Worm (Caenorhabditis elegans) whole organism, L2 larva: ENCODE measurements around the gene ZK896.4.
"Not testable (repeated sequence)": the region's sequence is repeated elsewhere in the genome, so short reads cannot be mapped to it uniquely, and the experiment has no call there.

Experiments used
- C34F6.9 ChIP-seq: fragments of 150-350 bp; optimal IDR thresholded peaks from 2 replicates; lab custom pipeline; 2014; ENCODE audit warnings: missing biosample characterization, missing genetic modification characterization
- F13H6.1 ChIP-seq: sonication (generic microtip); optimal IDR thresholded peaks from 2 replicates; lab custom pipeline; 2016; ENCODE audit warnings: missing genetic modification characterization, missing compliant biosample characterization
- Y55F3AM.14 ChIP-seq: fragments of 200-800 bp; sonication (Bioruptor generic); optimal IDR thresholded peaks from 2 replicates; lab custom pipeline; 2018; ENCODE audit warnings: mild to moderate bottlenecking, missing genetic modification characterization, missing compliant biosample characterization
- ZK546.5 ChIP-seq: sonication (generic microtip); optimal IDR thresholded peaks from 2 replicates; lab custom pipeline; 2017; ENCODE audit warnings: missing biosample characterization, missing genetic modification characterization
- alr-1 ChIP-seq: fragments of 150-350 bp; optimal IDR thresholded peaks from 2 replicates; lab custom pipeline; 2014; ENCODE audit warnings: missing biosample characterization, missing genetic modification characterization
- aly-2 ChIP-seq: fragments of 150-350 bp; optimal IDR thresholded peaks from 2 replicates; lab custom pipeline; 2014; ENCODE audit warnings: missing biosample characterization, missing genetic modification characterization
- ama-1 ChIP-seq: fragments of 150-350 bp; optimal IDR thresholded peaks from 2 replicates; lab custom pipeline; 2018; ENCODE audit warnings: inconsistent platforms
- ceh-82 ChIP-seq: fragments of 150-350 bp; optimal IDR thresholded peaks from 2 replicates; lab custom pipeline; 2014; ENCODE audit warnings: missing biosample characterization, missing genetic modification characterization
- crh-2 ChIP-seq: sonication (generic microtip); optimal IDR thresholded peaks from 2 replicates; lab custom pipeline; 2017; ENCODE audit warnings: missing biosample characterization, missing genetic modification characterization
- egl-27 ChIP-seq: sonication (generic microtip); optimal IDR thresholded peaks from 3 replicates; lab custom pipeline; 2017; ENCODE audit warnings: missing biosample characterization, missing genetic modification reagents, missing genetic modification characterization
- elt-3 ChIP-seq: sonication (generic microtip); optimal IDR thresholded peaks from 2 replicates; lab custom pipeline; 2017; ENCODE audit warnings: missing biosample characterization, missing genetic modification characterization
- fos-1 ChIP-seq: fragments of 150-350 bp; optimal IDR thresholded peaks from 2 replicates; lab custom pipeline; 2014; ENCODE audit warnings: missing biosample characterization, missing genetic modification characterization
- lin-11 ChIP-seq: fragments of 150-350 bp; sonication (generic microtip); optimal IDR thresholded peaks from 2 replicates; lab custom pipeline; 2014; ENCODE audit warnings: missing biosample characterization, missing genetic modification characterization, inconsistent platforms, mixed read lengths
- lin-13 ChIP-seq: fragments of 150-350 bp; optimal IDR thresholded peaks from 2 replicates; lab custom pipeline; 2014; ENCODE audit warnings: missing biosample characterization, missing genetic modification reagents, missing genetic modification characterization
- lin-39 ChIP-seq: fragments of 150-350 bp; optimal IDR thresholded peaks from 2 replicates; lab custom pipeline; 2014; ENCODE audit warnings: missing biosample characterization, missing genetic modification reagents, missing genetic modification characterization
- mbf-1 ChIP-seq: sonication (generic microtip); optimal IDR thresholded peaks from 2 replicates; lab custom pipeline; 2017; ENCODE audit warnings: missing biosample characterization, missing genetic modification characterization
- mdl-1 ChIP-seq, 2 experiments: fragments of 150-350 bp in 1 of 2; sonication (generic microtip) in 1 of 2; optimal IDR thresholded peaks; 2 replicates each; lab custom pipeline; 2017; ENCODE audit warnings: missing biosample characterization in 2 of 2, missing genetic modification characterization in 2 of 2
- nhr-11 ChIP-seq: fragments of 150-350 bp; optimal IDR thresholded peaks from 2 replicates; lab custom pipeline; 2014; ENCODE audit warnings: missing biosample characterization, missing genetic modification characterization
- nhr-129 ChIP-seq: fragments of 150-350 bp; optimal IDR thresholded peaks from 2 replicates; lab custom pipeline; 2014; ENCODE audit warnings: missing biosample characterization, missing genetic modification characterization
- nhr-23 ChIP-seq: fragments of 150-350 bp; optimal IDR thresholded peaks from 2 replicates; lab custom pipeline; 2014; ENCODE audit warnings: missing biosample characterization, missing genetic modification reagents, missing genetic modification characterization
- nhr-237 ChIP-seq: fragments of 150-350 bp; optimal IDR thresholded peaks from 2 replicates; lab custom pipeline; 2014; ENCODE audit warnings: missing biosample characterization, missing genetic modification characterization
- nhr-6 ChIP-seq: fragments of 150-350 bp; optimal IDR thresholded peaks from 2 replicates; lab custom pipeline; 2014; ENCODE audit warnings: missing biosample characterization, missing genetic modification characterization
- nhr-77 ChIP-seq: fragments of 150-350 bp; optimal IDR thresholded peaks from 2 replicates; lab custom pipeline; 2014; ENCODE audit warnings: missing biosample characterization, missing genetic modification characterization
- peb-1 ChIP-seq: fragments of 150-350 bp; optimal IDR thresholded peaks from 2 replicates; lab custom pipeline; 2014; ENCODE audit warnings: missing biosample characterization, missing genetic modification characterization
- sem-4 ChIP-seq: fragments of 150-350 bp; optimal IDR thresholded peaks from 2 replicates; lab custom pipeline; 2014; ENCODE audit warnings: missing biosample characterization, missing genetic modification reagents, missing genetic modification characterization
- sma-9 ChIP-seq, 2 experiments: fragments of 150-350 bp in 1 of 2; sonication (generic microtip) in 1 of 2; optimal IDR thresholded peaks; 2 replicates each; lab custom pipeline; 2014 to 2016; ENCODE audit warnings: missing genetic modification characterization in 2 of 2, mild to moderate bottlenecking in 1 of 2, missing biosample characterization in 1 of 2, missing compliant biosample characterization in 1 of 2, missing genetic modification reagents in 1 of 2, moderate library complexity in 1 of 2
- snpc-4 ChIP-seq: fragments of 150-350 bp; optimal IDR thresholded peaks from 2 replicates; lab custom pipeline; 2014; ENCODE audit warnings: missing biosample characterization, missing genetic modification characterization
- unc-55 ChIP-seq: fragments of 150-350 bp; sonication (generic microtip); optimal IDR thresholded peaks from 3 replicates; lab custom pipeline; 2014; ENCODE audit warnings: missing biosample characterization, missing genetic modification reagents, missing genetic modification characterization
- unc-62 ChIP-seq: fragments of 150-350 bp; optimal IDR thresholded peaks from 2 replicates; lab custom pipeline; 2014; ENCODE audit warnings: missing biosample characterization, missing genetic modification reagents, missing genetic modification characterization
- zag-1 ChIP-seq: fragments of 150-350 bp; optimal IDR thresholded peaks from 2 replicates; lab custom pipeline; 2014; ENCODE audit warnings: missing biosample characterization, missing genetic modification characterization
- ztf-1 ChIP-seq: fragments of 200-800 bp; sonication (Bioruptor generic); conservative IDR thresholded peaks from 2 replicates; pipeline ENCODE4 v1.3.6; 2022; ENCODE audit warnings: missing genetic modification characterization, missing compliant biosample characterization
- ztf-4 ChIP-seq: fragments of 150-350 bp; optimal IDR thresholded peaks from 2 replicates; lab custom pipeline; 2014; ENCODE audit warnings: missing biosample characterization, missing genetic modification characterization

ZK896.4 gene

ce11 chrIV:12879557-12879956 lies 3.5 kb downstream of the ZK896.4 start, which contains the start of gene ZK896.5:
Gene ZK896.5 (minus strand): TSS chrIV:12879645.
- TF ChIP-seq sma-9 (GFP tag; optimal IDR thresholded peaks at IDR 0.05; lab: Kevin White, UChicago), result peak; percentile 84
- TF ChIP-seq sma-9 (tag; optimal IDR thresholded peaks at IDR 0.05; lab: Kevin White, UChicago), result no peak
- peak; percentile 88 for TF ChIP-seq fos-1 (tag; lab: Kevin White, UChicago)
- TF ChIP-seq ceh-82 (tag; lab: Kevin White, UChicago), result no peak
- peak; percentile 18 for TF ChIP-seq crh-2 (tag; lab: Kevin White, UChicago)
- TF ChIP-seq, all 48 proteins: peak for 3

- TF ChIP-seq fos-1 (tag; lab: Kevin White, UChicago) (peak; percentile 85), sma-9 (GFP tag; optimal IDR thresholded peaks at IDR 0.05; lab: Kevin White, UChicago) (peak; percentile 31), sma-9 (tag; optimal IDR thresholded peaks at IDR 0.05; lab: Kevin White, UChicago) (no peak), sem-4 (no peak), nhr-77 (no peak), ZK546.5 (no peak), Y55F3AM.14 (no peak), elt-3 (tag; lab: Kevin White, UChicago) (no peak), nhr-237 (tag; lab: Kevin White, UChicago) (no peak), ztf-4 (no peak)
Measured at ce11 chrIV:12876558-12876957, 6.5 kb downstream of the ZK896.4 start.

ce11 chrIV:12875260-12875659 lies 7.8 kb downstream of the ZK896.4 start, which contains the start of gene ZK896.1:
Gene ZK896.1 (minus strand): TSS chrIV:12875360.
- not testable (repeated sequence) for TF ChIP-seq lin-39 (tag; lab: Kevin White, UChicago); lin-13 (GFP tag; lab: Kevin White, UChicago); sma-9 (GFP tag; optimal IDR thresholded peaks at IDR 0.05; lab: Kevin White, UChicago); sma-9 (tag; optimal IDR thresholded peaks at IDR 0.05; lab: Kevin White, UChicago)

- TF ChIP-seq fos-1 (tag; lab: Kevin White, UChicago), result peak; percentile 9
- TF ChIP-seq zag-1 (tag; lab: Kevin White, UChicago), result no peak
Measured at ce11 chrIV:12871445-12871947, 11.6 kb downstream of the ZK896.4 start, which contains the start of gene clec-187. Gene clec-187 (minus strand): TSS chrIV:12871495.

ce11 chrIV:12870315-12870714 lies 12.8 kb downstream of the ZK896.4 start:
- TF ChIP-seq mdl-1 (tag; optimal IDR thresholded peaks at IDR 0.05; lab: Kevin White, UChicago) (no peak), lin-11 (tag; lab: Kevin White, UChicago) (no peak), unc-55 (no peak), aly-2 (tag; lab: Kevin White, UChicago) (no peak), fos-1 (tag; lab: Kevin White, UChicago) (no peak), crh-2 (tag; lab: Kevin White, UChicago) (no peak), C34F6.9 (tag; lab: Kevin White, UChicago) (no peak), sma-9 (GFP tag; optimal IDR thresholded peaks at IDR 0.05; lab: Kevin White, UChicago) (no peak), sma-9 (tag; optimal IDR thresholded peaks at IDR 0.05; lab: Kevin White, UChicago) (no peak), alr-1 (tag; lab: Kevin White, UChicago) (no peak), nhr-23 (tag; lab: Kevin White, UChicago) (no peak), ztf-1 (GFP tag; lab: Robert Waterston, UW) (no peak), nhr-11 (tag; lab: Kevin White, UChicago) (no peak), ZK546.5 (no peak), ceh-82 (tag; lab: Kevin White, UChicago) (no peak), ama-1 (lab: Kevin White, UChicago) (no peak), peb-1 (tag; lab: Kevin White, UChicago) (no peak)

- TF ChIP-seq snpc-4 (tag; lab: Kevin White, UChicago), result peak; percentile 28
- no peak for TF ChIP-seq nhr-77
Measured at ce11 chrIV:12869812-12870211, 13.3 kb downstream of the ZK896.4 start.

ce11 chrIV:12869383-12869782 lies 13.7 kb downstream of the ZK896.4 start:
- no peak for TF ChIP-seq F13H6.1 (tag; lab: Kevin White, UChicago)
- no peak for TF ChIP-seq nhr-77
- TF ChIP-seq snpc-4 (tag; lab: Kevin White, UChicago), result no peak
- TF ChIP-seq ZK546.5, result no peak
- TF ChIP-seq unc-55, result no peak
- TF ChIP-seq C34F6.9 (tag; lab: Kevin White, UChicago), result no peak
- no peak for TF ChIP-seq nhr-129 (tag; lab: Kevin White, UChicago)
- no peak for TF ChIP-seq egl-27 (tag; lab: Kevin White, UChicago)
- TF ChIP-seq mbf-1 (tag; lab: Kevin White, UChicago), result no peak
- TF ChIP-seq unc-62 (GFP tag; lab: Kevin White, UChicago), result no peak
- TF ChIP-seq nhr-6, result no peak
- no peak for TF ChIP-seq ama-1 (lab: Kevin White, UChicago)
- no peak for TF ChIP-seq elt-3 (tag; lab: Kevin White, UChicago)
- no peak for TF ChIP-seq crh-2 (tag; lab: Kevin White, UChicago)
- TF ChIP-seq zag-1 (tag; lab: Kevin White, UChicago), result no peak
- TF ChIP-seq, all 48 proteins: peak for 0
